Worm (Caenorhabditis elegans): ENCODE results near the gene ptr-20.

Gene ptr-20

DNA sequence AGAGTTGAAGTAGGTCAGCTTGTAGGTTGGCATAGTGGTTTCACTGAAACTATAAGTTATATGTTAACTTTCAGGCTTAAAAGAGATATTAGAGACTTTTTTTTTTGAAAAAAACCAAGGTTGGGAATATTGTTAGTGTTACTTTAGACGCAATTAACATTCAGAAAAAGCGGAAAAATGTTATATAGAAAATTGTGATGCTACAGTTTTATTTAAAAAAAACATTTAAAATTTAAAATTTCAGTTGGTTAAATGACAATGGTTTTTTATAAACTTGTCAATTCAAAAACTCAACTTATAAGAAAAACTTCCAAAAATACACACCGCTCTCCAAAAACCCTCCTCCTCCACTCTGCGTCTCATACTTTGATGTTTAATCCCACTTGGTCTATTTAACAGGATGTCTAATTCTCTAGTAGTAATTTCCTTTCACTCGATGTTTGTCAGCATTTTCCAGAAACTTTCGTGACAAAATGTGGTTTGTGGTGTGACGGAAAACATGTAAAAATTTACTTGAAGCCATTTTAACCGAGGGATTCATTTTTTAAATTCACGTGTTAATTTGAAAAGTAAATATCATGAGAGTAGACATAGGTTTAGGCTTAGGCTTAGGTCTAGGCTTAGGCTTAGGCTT is 17.1 kb downstream of the ptr-20 start, which contains the start of gene gst-31:
TSS of gene gst-31 (minus strand) at position 51 of the 634 bp plus-strand sequence.
- TF ChIP-seq F37B4.10 (GFP tag; IDR thresholded peaks at IDR 0.05): no peak
- no peak for TF ChIP-seq lsl-1 (GFP tag; optimal IDR thresholded peaks at IDR 0.05)
- TF ChIP-seq tbx-9 (tag; optimal IDR thresholded peaks at IDR 0.05; ENCODE audit: borderline replicate concordance): no peak
- no peak for TF ChIP-seq chd-7 (tag; optimal IDR thresholded peaks at IDR 0.05)
- TF ChIP-seq madf-6 (GFP tag; IDR thresholded peaks at IDR 0.05): no peak
- TF ChIP-seq ZK185.1 (tag; optimal IDR thresholded peaks at IDR 0.05; ENCODE audit: poor library complexity, severe bottlenecking): no peak
- TF ChIP-seq B0019.2 (GFP tag; conservative IDR thresholded peaks at IDR 0.05): no peak
- no peak for TF ChIP-seq lsy-27 (tag; optimal IDR thresholded peaks at IDR 0.05; ENCODE audit: borderline replicate concordance, insufficient read depth)
- TF ChIP-seq hlh-12 (tag; optimal IDR thresholded peaks at IDR 0.05): no peak
- TF ChIP-seq dox-1 (GFP tag; IDR thresholded peaks at IDR 0.05): no peak

DNA sequence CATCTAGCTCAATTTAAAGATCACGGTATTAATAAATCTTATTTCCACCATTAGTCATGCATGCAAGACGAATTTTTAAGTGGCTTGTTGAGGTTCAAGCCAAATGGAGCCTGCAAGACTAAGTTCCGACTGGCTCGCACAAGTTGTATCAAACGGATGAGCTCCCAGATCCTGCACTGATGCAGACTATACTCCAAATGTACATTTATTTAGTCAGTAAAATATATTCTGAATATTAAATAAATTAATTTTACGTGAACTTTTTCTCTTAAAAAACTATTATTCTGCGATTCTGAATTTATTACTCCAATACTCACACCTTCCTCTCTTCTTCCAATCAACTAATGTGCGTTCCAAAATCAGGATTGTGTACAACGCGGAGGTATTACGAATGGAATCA is 17.7 kb downstream of the ptr-20 start, which contains the start of gene Y53F4B.36:
TSS of gene Y53F4B.36 (plus strand) at position 301 of the 400 bp plus-strand sequence.
- no peak for TF ChIP-seq attf-6 (GFP tag; IDR thresholded peaks at IDR 0.05)
- TF ChIP-seq attf-5 (GFP tag; optimal IDR thresholded peaks at IDR 0.05): no peak
- TF ChIP-seq die-1 (tag; optimal IDR thresholded peaks at IDR 0.05): no peak
- TF ChIP-seq nfya-1 (tag; optimal IDR thresholded peaks at IDR 0.05; ENCODE audit: borderline replicate concordance, insufficient read depth): no peak
- no peak for TF ChIP-seq C06A6.2 (GFP tag; conservative IDR thresholded peaks at IDR 0.05)
- no peak for TF ChIP-seq egl-18 (GFP tag; IDR thresholded peaks at IDR 0.05)

DNA sequence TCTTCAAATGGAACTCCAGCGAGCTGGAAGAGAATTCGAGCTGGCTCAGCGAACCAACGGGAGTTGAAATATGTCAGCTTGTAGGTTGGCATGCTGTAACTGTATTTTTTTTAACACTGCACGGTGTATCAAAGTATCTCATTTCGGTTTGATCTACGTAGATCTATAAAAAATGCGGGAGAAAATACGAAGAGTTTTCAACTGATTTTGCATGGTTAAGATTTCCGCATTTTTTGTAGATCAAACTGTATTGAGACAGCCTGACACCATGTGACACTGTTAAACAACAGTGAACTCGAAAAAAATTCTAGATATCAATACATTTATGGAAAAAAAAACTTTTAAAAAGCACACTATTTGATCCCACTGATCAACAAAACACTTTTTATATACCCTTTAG is 20.5 kb downstream of the ptr-20 start, which contains the start of gene gst-32:
TSS of gene gst-32 (minus strand) at position 101 of the 400 bp plus-strand sequence.
- TF ChIP-seq cebp-2 (GFP tag; IDR thresholded peaks at IDR 0.05) (no peak), D2030.7 (GFP tag; IDR thresholded peaks at IDR 0.05) (0 out of 2 replicates have a peak, but pooled peaks have one; percentile 23)

DNA sequence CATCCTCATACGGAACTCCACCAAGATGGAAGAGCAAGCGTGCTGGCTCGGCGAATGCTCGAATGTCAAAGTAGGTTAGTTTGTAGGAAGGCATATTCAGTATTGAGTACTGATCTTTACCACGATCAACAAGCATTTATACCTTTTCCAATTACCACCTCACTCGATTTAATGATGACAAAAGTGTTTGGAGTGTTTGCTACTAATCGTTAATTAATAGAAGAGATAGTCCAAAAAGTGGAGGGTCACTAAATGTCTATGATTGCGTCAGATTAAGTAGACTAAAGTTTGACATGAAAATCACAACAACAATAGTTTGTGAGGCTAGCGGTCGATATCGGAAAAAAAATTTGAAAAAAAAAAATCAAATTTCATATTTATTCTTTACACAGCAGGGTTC is 25.2 kb downstream of the ptr-20 start, which contains the start of gene gst-34:
TSS of gene gst-34 (minus strand) at position 101 of the 400 bp plus-strand sequence.
- TF ChIP-seq let-526 (GFP tag; IDR thresholded peaks at IDR 0.05): no peak
- TF ChIP-seq egl-18 (GFP tag; IDR thresholded peaks at IDR 0.05): no peak
- no peak for TF ChIP-seq snpc-4 (GFP tag; optimal IDR thresholded peaks at IDR 0.05)
- no peak for TF ChIP-seq snpc-4 (tag; optimal IDR thresholded peaks at IDR 0.05)
- no peak for TF ChIP-seq F55B11.4 (tag; optimal IDR thresholded peaks at IDR 0.05; ENCODE audit: borderline replicate concordance, insufficient read depth)
- TF ChIP-seq lir-1 (GFP tag; conservative IDR thresholded peaks at IDR 0.05): no peak
- no peak for TF ChIP-seq hlh-26 (GFP tag; conservative IDR thresholded peaks at IDR 0.05)
- TF ChIP-seq let-607 (tag; optimal IDR thresholded peaks at IDR 0.05): no peak
- no peak for TF ChIP-seq Y53F4B.3 (GFP tag; IDR thresholded peaks at IDR 0.05)
- no peak for TF ChIP-seq hmg-1.2 (GFP tag; IDR thresholded peaks at IDR 0.05)
- TF ChIP-seq T26A5.8 (tag; optimal IDR thresholded peaks at IDR 0.05): no peak
- no peak for TF ChIP-seq lag-1 (GFP tag; IDR thresholded peaks at IDR 0.05)
- TF ChIP-seq tlf-1 (GFP tag; optimal IDR thresholded peaks at IDR 0.05): no peak
- TF ChIP-seq ztf-6 (GFP tag; IDR thresholded peaks at IDR 0.05): no peak
- TF ChIP-seq chd-7 (tag; optimal IDR thresholded peaks at IDR 0.05): no peak
- no peak for TF ChIP-seq B0019.2 (GFP tag; conservative IDR thresholded peaks at IDR 0.05)
- no peak for TF ChIP-seq atf-7 (tag; optimal IDR thresholded peaks at IDR 0.05)
- TF ChIP-seq C06A6.2 (GFP tag; conservative IDR thresholded peaks at IDR 0.05): no peak
- TF ChIP-seq F57A8.1 (GFP tag; optimal IDR thresholded peaks at IDR 0.05): no peak
- TF ChIP-seq B0035.1 (tag; optimal IDR thresholded peaks at IDR 0.05): no peak
- TF ChIP-seq attf-3 (GFP tag; conservative IDR thresholded peaks at IDR 0.05): no peak
